Fruit fly (Drosophila melanogaster) whole organism, embryonic: ENCODE data around the gene CG32425.

ENCODE experiments used
- Bdp1 ChIP-seq: fragments of 200-800 bp; sonication (Bioruptor generic); optimal IDR thresholded peaks from 3 replicates; lab custom pipeline; 2016; ENCODE audit warnings: missing biosample characterization, missing genetic modification characterization
- CG14014 ChIP-seq: fragments of 200-800 bp; sonication (Bioruptor generic); IDR thresholded peaks from 2 replicates; pipeline ENCODE4 v1.3.6; 2022; ENCODE audit warnings: missing biosample characterization, missing genetic modification characterization
- CG1602 ChIP-seq: fragments of 200-800 bp; sonication (Bioruptor generic); optimal IDR thresholded peaks from 3 replicates; lab custom pipeline; 2016; ENCODE audit warnings: missing biosample characterization, missing genetic modification characterization
- CG17361 ChIP-seq: fragments of 200-800 bp; sonication (Bioruptor generic); IDR thresholded peaks from 3 replicates; pipeline ENCODE4 v1.3.6; 2022; ENCODE audit warnings: missing biosample characterization, missing genetic modification characterization
- CG2199 ChIP-seq: fragments of 200-800 bp; sonication (Bioruptor generic); IDR thresholded peaks from 3 replicates; pipeline ENCODE4 v1.3.6; 2022; ENCODE audit warnings: missing biosample characterization, missing genetic modification characterization
- CG4328 ChIP-seq: fragments of 200-800 bp; sonication (Bioruptor generic); optimal IDR thresholded peaks from 3 replicates; lab custom pipeline; 2017; ENCODE audit warnings: missing biosample characterization, missing genetic modification reagents, missing genetic modification characterization
- CG4360 ChIP-seq: fragments of 200-800 bp; sonication (Bioruptor generic); IDR thresholded peaks from 2 replicates; pipeline ENCODE4 v1.3.6; 2022; ENCODE audit warnings: missing biosample characterization, missing genetic modification characterization
- CG4617 ChIP-seq: fragments of 200-800 bp; sonication (Bioruptor generic); optimal IDR thresholded peaks from 3 replicates; lab custom pipeline; 2016; ENCODE audit warnings: missing biosample characterization, missing genetic modification characterization, borderline replicate concordance
- CG4707 ChIP-seq: fragments of 200-800 bp; sonication (Bioruptor generic); optimal IDR thresholded peaks from 2 replicates; lab custom pipeline; 2018; ENCODE audit warnings: missing biosample characterization, mild to moderate bottlenecking, missing genetic modification characterization, moderate library complexity
- CG4820 ChIP-seq: fragments of 200-800 bp; sonication (Bioruptor generic); optimal IDR thresholded peaks from 3 replicates; lab custom pipeline; 2016; ENCODE audit warnings: missing biosample characterization, missing genetic modification characterization
- CG6654 ChIP-seq: fragments of 200-800 bp; sonication (Bioruptor generic); optimal IDR thresholded peaks from 2 replicates; lab custom pipeline; 2017; ENCODE audit warnings: missing biosample characterization, mild to moderate bottlenecking, missing genetic modification characterization
- CG6683 ChIP-seq: fragments of 200-800 bp; sonication (Bioruptor generic); optimal IDR thresholded peaks from 2 replicates; lab custom pipeline; 2017; ENCODE audit warnings: missing biosample characterization, mild to moderate bottlenecking, missing genetic modification characterization, missing genetic modification reagents
- CG7372 ChIP-seq: fragments of 200-800 bp; sonication (Bioruptor generic); IDR thresholded peaks from 2 replicates; pipeline ENCODE4 v1.3.6; 2022; ENCODE audit warnings: missing biosample characterization, missing genetic modification characterization
- CG8944 ChIP-seq: fragments of 200-800 bp; sonication (Bioruptor generic); optimal IDR thresholded peaks from 3 replicates; lab custom pipeline; 2016; ENCODE audit warnings: missing biosample characterization, missing genetic modification characterization
- CTCF ChIP-seq: fragments of 200-800 bp; sonication (Bioruptor generic); optimal IDR thresholded peaks from 2 replicates; lab custom pipeline; 2017; ENCODE audit warnings: missing biosample characterization, mild to moderate bottlenecking, missing genetic modification characterization, moderate library complexity
- Deaf1 ChIP-seq: fragments of 200-800 bp; optimal IDR thresholded peaks from 3 replicates; lab custom pipeline; 2019; ENCODE audit warnings: missing biosample characterization, mild to moderate bottlenecking, missing genetic modification characterization, moderate library complexity
- Gsc ChIP-seq: fragments of 200-800 bp; sonication (Bioruptor generic); IDR thresholded peaks from 2 replicates; pipeline ENCODE4 v1.3.6; 2022; ENCODE audit warnings: missing biosample characterization, missing genetic modification characterization
- H15 ChIP-seq: fragments of 200-800 bp; sonication (Bioruptor generic); IDR thresholded peaks from 3 replicates; pipeline ENCODE4 v1.3.6; 2022; ENCODE audit warnings: missing biosample characterization, missing genetic modification characterization
- Jarid2 ChIP-seq: fragments of 200-800 bp; sonication (Bioruptor generic); optimal IDR thresholded peaks from 3 replicates; lab custom pipeline; 2017; ENCODE audit warnings: mild to moderate bottlenecking, missing biosample characterization, missing genetic modification reagents, missing genetic modification characterization
- MBD-R2 ChIP-seq: fragments of 200-800 bp; sonication (Bioruptor generic); IDR thresholded peaks from 2 replicates; pipeline ENCODE4 v1.3.6; 2022; ENCODE audit warnings: missing biosample characterization, missing genetic modification characterization
- NK7.1 ChIP-seq: fragments of 200-800 bp; sonication (Bioruptor generic); optimal IDR thresholded peaks from 3 replicates; lab custom pipeline; 2016; ENCODE audit warnings: missing biosample characterization, missing genetic modification characterization
- Neu2 ChIP-seq: fragments of 200-800 bp; sonication (Bioruptor generic); optimal IDR thresholded peaks from 3 replicates; lab custom pipeline; 2016; ENCODE audit warnings: missing biosample characterization, missing genetic modification characterization, borderline replicate concordance
- Pdp1 ChIP-seq, 2 experiments: fragments of 200-800 bp; sonication (Bioruptor generic); optimal IDR thresholded peaks; 3 replicates each; lab custom pipeline; 2016; ENCODE audit warnings: missing biosample characterization in 2 of 2, missing genetic modification characterization in 2 of 2, mild to moderate bottlenecking in 1 of 2, moderate library complexity in 1 of 2
- Scr ChIP-seq: fragments of 200-800 bp; sonication (Bioruptor generic); IDR thresholded peaks from 2 replicates; pipeline ENCODE4 v1.3.6; 2022; ENCODE audit warnings: missing biosample characterization, missing genetic modification characterization; ENCODE audit not compliant: partially characterized antibody
- Six4 ChIP-seq: fragments of 200-800 bp; sonication (Bioruptor generic); optimal IDR thresholded peaks from 2 replicates; lab custom pipeline; 2016; ENCODE audit warnings: missing biosample characterization, missing genetic modification characterization
- Sox102F ChIP-seq: fragments of 200-800 bp; sonication (Bioruptor generic); optimal IDR thresholded peaks from 2 replicates; lab custom pipeline; 2018; ENCODE audit warnings: missing biosample characterization, mild to moderate bottlenecking, missing genetic modification characterization, moderate library complexity
- Sry-δ ChIP-seq: fragments of 200-800 bp; sonication (Bioruptor generic); optimal IDR thresholded peaks from 2 replicates; lab custom pipeline; 2016; ENCODE audit warnings: missing biosample characterization, missing genetic modification characterization
- Usf ChIP-seq: fragments of 200-800 bp; sonication (Bioruptor generic); optimal IDR thresholded peaks from 2 replicates; lab custom pipeline; 2017; ENCODE audit warnings: missing genotype, missing biosample characterization, missing genetic modification characterization
- Vsx1 ChIP-seq: fragments of 200-800 bp; sonication (Bioruptor generic); optimal IDR thresholded peaks from 2 replicates; lab custom pipeline; 2017; ENCODE audit warnings: missing biosample characterization, mild to moderate bottlenecking, missing genetic modification characterization, missing genetic modification reagents
- ap ChIP-seq: fragments of 200-800 bp; sonication (Bioruptor generic); IDR thresholded peaks from 2 replicates; pipeline ENCODE4 v1.3.6; 2022; ENCODE audit warnings: missing biosample characterization, missing genetic modification characterization
- chinmo ChIP-seq: fragments of 200-800 bp; sonication (Bioruptor generic); IDR thresholded peaks from 4 replicates; pipeline ENCODE4 v1.3.6; 2022; ENCODE audit warnings: missing biosample characterization, missing genetic modification characterization; ENCODE audit not compliant: partially characterized antibody
- danr ChIP-seq: fragments of 200-800 bp; sonication (Bioruptor generic); IDR thresholded peaks from 2 replicates; pipeline ENCODE4 v1.3.6; 2022; ENCODE audit warnings: missing biosample characterization, missing genetic modification characterization
- dati ChIP-seq: fragments of 200-800 bp; sonication (Bioruptor generic); IDR thresholded peaks from 2 replicates; pipeline ENCODE4 v1.3.6; 2022; ENCODE audit warnings: missing biosample characterization, missing genetic modification characterization
- ftz-f1 ChIP-seq: fragments of 200-800 bp; sonication (Bioruptor generic); optimal IDR thresholded peaks from 2 replicates; lab custom pipeline; 2016; ENCODE audit warnings: missing biosample characterization, missing genetic modification characterization
- hbn ChIP-seq: fragments of 200-800 bp; sonication (Bioruptor generic); IDR thresholded peaks from 2 replicates; pipeline ENCODE4 v1.3.6; 2022; ENCODE audit warnings: missing biosample characterization, missing genetic modification characterization; ENCODE audit not compliant: partially characterized antibody
- hkb ChIP-seq, 2 experiments: fragments of 200-800 bp in 1 of 2; fragments of >200 bp in 1 of 2; sonication (Bioruptor generic) in 1 of 2; IDR thresholded peaks in 1 of 2; optimal IDR thresholded peaks in 1 of 2; 2 replicates each; pipeline versions ENCODE4 v1.3.6 to Lab custom; 2017 to 2022; ENCODE audit warnings: missing biosample characterization in 1 of 2, missing genetic modification characterization in 1 of 2
- ind ChIP-seq: fragments of 200-800 bp; sonication (Bioruptor generic); optimal IDR thresholded peaks from 3 replicates; lab custom pipeline; 2016; ENCODE audit warnings: missing biosample characterization, missing genetic modification characterization
- nerfin-2 ChIP-seq: fragments of 200-800 bp; sonication (Bioruptor generic); IDR thresholded peaks from 2 replicates; pipeline ENCODE4 v1.3.6; 2022; ENCODE audit warnings: missing biosample characterization, missing genetic modification characterization; ENCODE audit not compliant: partially characterized antibody
- p53 ChIP-seq: fragments of 200-800 bp; sonication (Bioruptor generic); optimal IDR thresholded peaks from 2 replicates; lab custom pipeline; 2016; ENCODE audit warnings: missing biosample characterization, missing genetic modification characterization
- rib ChIP-seq: fragments of 200-800 bp; sonication (Bioruptor generic); IDR thresholded peaks from 2 replicates; pipeline ENCODE4 v1.3.6; 2022; ENCODE audit warnings: missing biosample characterization, missing genetic modification characterization
- scrt ChIP-seq: fragments of 200-800 bp; sonication (Bioruptor generic); optimal IDR thresholded peaks from 2 replicates; lab custom pipeline; 2018; ENCODE audit warnings: missing biosample characterization, mild to moderate bottlenecking, missing genetic modification characterization, moderate library complexity
- sens ChIP-seq: fragments of 200-800 bp; sonication (Bioruptor generic); peaks from one replicate; lab custom pipeline; 2016; ENCODE audit warnings: missing biosample characterization, missing genetic modification characterization
- sima ChIP-seq: fragments of 200-800 bp; sonication (Bioruptor generic); optimal IDR thresholded peaks from 2 replicates; lab custom pipeline; 2016; ENCODE audit warnings: missing biosample characterization, missing genetic modification characterization
- tll ChIP-seq, 2 experiments: fragments of 200-800 bp in 1 of 2; fragments of >200 bp in 1 of 2; sonication (Bioruptor generic) in 1 of 2; optimal IDR thresholded peaks; 2 replicates each; lab custom pipeline; 2017 to 2019; ENCODE audit warnings: missing biosample characterization in 2 of 2, missing genetic modification characterization in 2 of 2, mild to moderate bottlenecking in 1 of 2, moderate library complexity in 1 of 2
- unc-4 ChIP-seq: fragments of 200-800 bp; sonication (Bioruptor generic); IDR thresholded peaks from 2 replicates; pipeline ENCODE4 v1.3.6; 2022; ENCODE audit warnings: missing biosample characterization, missing genetic modification characterization; ENCODE audit not compliant: partially characterized antibody
- vnd ChIP-seq: fragments of 200-800 bp; sonication (Bioruptor generic); IDR thresholded peaks from 3 replicates; pipeline ENCODE4 v1.3.6; 2022; ENCODE audit warnings: missing biosample characterization, missing genetic modification characterization; ENCODE audit not compliant: partially characterized antibody

The CG32425 gene

DNA sequence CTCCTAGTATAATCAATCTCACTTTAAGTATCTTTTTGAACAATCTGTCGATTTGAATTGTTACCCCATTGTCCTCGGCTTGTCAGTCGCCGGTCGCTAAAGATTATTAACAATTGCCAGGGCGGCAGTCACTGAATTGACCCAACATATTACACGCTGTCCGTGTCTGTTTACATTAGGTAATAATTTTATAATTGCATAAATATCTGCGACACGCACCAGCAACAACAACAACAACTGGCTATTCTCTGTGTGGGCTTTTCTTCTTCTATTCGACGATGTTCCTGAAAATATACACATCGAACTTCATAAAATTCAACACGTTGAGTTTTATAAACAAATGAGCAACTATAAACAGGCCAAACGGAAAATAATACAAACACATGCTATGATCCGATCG lies 48.4 kb upstream of the CG32425 start:
- no peak for TF ChIP-seq vnd (GFP tag; lab: Robert Waterston, UW)
- TF ChIP-seq CG4360 (GFP tag; lab: Robert Waterston, UW), result peak; percentile 58; the same call in 1 of the 2 replicates
- TF ChIP-seq NK7.1 (GFP tag; lab: Kevin White, UChicago), result no peak
- TF ChIP-seq Pdp1 (GFP tag; optimal IDR thresholded peaks at IDR 0.05; lab: Kevin White, UChicago), result peak in 1 of 2 experiments; percentile 56
- TF ChIP-seq chinmo (GFP tag; lab: Robert Waterston, UW), result 0 out of 4 replicates have a peak, but pooled peaks have one; percentile 30
- peak; percentile 22 for TF ChIP-seq sens
- no peak for TF ChIP-seq CG4328 (GFP tag; lab: Kevin White, UChicago)

DNA sequence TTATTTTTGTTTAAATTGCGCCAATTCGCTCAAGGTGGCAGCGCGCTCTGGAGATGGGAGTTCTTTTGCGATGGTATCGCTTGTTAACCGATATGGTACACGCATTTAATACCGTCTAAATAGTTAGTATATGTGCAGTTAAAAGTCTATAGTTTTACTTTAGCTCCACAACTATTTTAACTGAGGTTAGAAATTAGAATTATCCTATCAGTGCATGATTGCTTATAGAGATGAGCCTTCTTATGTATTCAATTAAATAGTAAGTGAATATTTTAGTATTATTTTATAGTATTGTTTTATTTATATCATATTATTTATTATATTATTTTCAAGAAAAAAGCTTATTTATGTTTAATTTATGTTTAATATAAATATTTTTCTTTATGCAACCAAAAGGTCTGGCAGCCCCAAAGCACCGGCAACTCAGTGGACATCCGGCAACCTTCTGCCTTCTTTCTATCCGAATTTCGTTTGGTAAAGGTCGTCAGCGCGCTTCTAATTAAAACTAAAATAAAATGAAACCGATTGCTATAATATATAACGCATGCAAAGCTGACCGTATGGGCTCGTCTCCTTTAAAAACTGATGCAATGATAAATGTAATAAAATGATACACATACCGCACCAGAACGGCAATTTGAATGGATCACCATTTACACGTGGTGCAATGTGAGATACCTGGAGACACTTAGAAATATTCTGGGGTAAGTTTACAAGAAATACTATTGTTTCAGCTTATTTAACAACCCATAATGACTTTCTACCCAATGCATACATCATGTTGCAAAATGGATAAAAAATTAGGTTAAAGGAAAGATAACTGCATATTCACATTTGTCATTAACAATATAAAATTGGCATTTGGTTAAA lies 44.1 kb upstream of the CG32425 start, which contains the start of gene CG5199:
TSS of gene CG5199 (minus strand) at position 52 of the 870 bp plus-strand sequence.
- TF ChIP-seq Vsx1 (GFP tag; lab: Kevin White, UChicago), result peak; percentile 23
- peak; percentile 81 for TF ChIP-seq vnd (GFP tag; lab: Robert Waterston, UW)
- no peak for TF ChIP-seq sima (GFP tag; lab: Kevin White, UChicago)
- TF ChIP-seq H15 (GFP tag; lab: Robert Waterston, UW), result peak; percentile 39; the same call in 1 of the 3 replicates
- TF ChIP-seq scrt (GFP tag; lab: Kevin White, UChicago), result no peak
- TF ChIP-seq CG17361 (GFP tag; lab: Robert Waterston, UW), result peak; percentile 90
- TF ChIP-seq rib (GFP tag; lab: Robert Waterston, UW), result no peak
- TF ChIP-seq ftz-f1 (GFP tag; lab: Kevin White, UChicago), result peak; percentile 37
- TF ChIP-seq ap (GFP tag; lab: Robert Waterston, UW), result 0 out of 2 replicates have a peak, but pooled peaks have one; percentile 24
- TF ChIP-seq tll (GFP tag; optimal IDR thresholded peaks at IDR 0.05; lab: Kevin White, UChicago), result no peak
- TF ChIP-seq danr (GFP tag; lab: Robert Waterston, UW), result peak; percentile 41; the same call in 1 of the 2 replicates
- TF ChIP-seq CG4328 (GFP tag; lab: Kevin White, UChicago), result peak; percentile 54
- TF ChIP-seq CTCF, result no peak
- peak; percentile 25 for TF ChIP-seq Jarid2 (GFP tag; lab: Kevin White, UChicago)
- peak; percentile 55 for TF ChIP-seq Usf (GFP tag; lab: Kevin White, UChicago)
- TF ChIP-seq ind (GFP tag; lab: Kevin White, UChicago), result peak; percentile 78
- no peak for TF ChIP-seq nerfin-2 (GFP tag; lab: Robert Waterston, UW)
- no peak; the same call in 1 of the 2 replicates for TF ChIP-seq MBD-R2 (GFP tag; lab: Robert Waterston, UW)
- peak; percentile 48 for TF ChIP-seq CG4617 (GFP tag; lab: Kevin White, UChicago)
- peak; percentile 43 for TF ChIP-seq Six4
- peak; percentile 65 for TF ChIP-seq CG7372 (GFP tag; lab: Robert Waterston, UW)
- TF ChIP-seq dati (GFP tag; lab: Robert Waterston, UW), result no peak
- peak; percentile 89 for TF ChIP-seq Scr
- TF ChIP-seq hbn, result peak; percentile 61
- TF ChIP-seq Neu2 (GFP tag; lab: Kevin White, UChicago), result no peak
- no peak for TF ChIP-seq p53 (GFP tag; lab: Kevin White, UChicago)
- TF ChIP-seq CG8944, result peak; percentile 11
- TF ChIP-seq Deaf1 (tag; lab: Kevin White, UChicago), result no peak
- peak; percentile 56 for TF ChIP-seq CG1602
- TF ChIP-seq CG14014 (GFP tag; lab: Robert Waterston, UW), result no peak
- TF ChIP-seq Gsc (GFP tag; lab: Robert Waterston, UW), result no peak
- peak; percentile 67 for TF ChIP-seq CG4820 (GFP tag; lab: Kevin White, UChicago)
- no peak for TF ChIP-seq CG4707
- TF ChIP-seq CG6654, result peak; percentile 10
- TF ChIP-seq CG2199 (GFP tag; lab: Robert Waterston, UW), result no peak
- peak; percentile 61 for TF ChIP-seq Sox102F (GFP tag; lab: Kevin White, UChicago)
- no peak for TF ChIP-seq Bdp1 (GFP tag; lab: Kevin White, UChicago)
- TF ChIP-seq Sry-δ (GFP tag; lab: Kevin White, UChicago), result peak; percentile 89
- TF ChIP-seq CG6683 (GFP tag; lab: Kevin White, UChicago), result peak; percentile 19
- no peak for TF ChIP-seq hkb (optimal IDR thresholded peaks at IDR 0.05; lab: Kevin White, UChicago)
- no peak for TF ChIP-seq hkb (GFP tag; IDR thresholded peaks at IDR 0.05; lab: Robert Waterston, UW)
- TF ChIP-seq unc-4 (GFP tag; lab: Robert Waterston, UW), result peak; percentile 73
